Fruit fly (Drosophila melanogaster) whole organism, embryonic: ENCODE data around the gene CG14401.
A peak's percentile ranks its signal among the peaks of the same experiment; 100 is the strongest.

ENCODE experiments used
- ATbp ChIP-seq: fragments of 200-800 bp; sonication (Bioruptor generic); optimal IDR thresholded peaks from 2 replicates; lab custom pipeline; 2017; ENCODE audit warnings: missing biosample characterization, mild to moderate bottlenecking, missing genetic modification characterization, missing genetic modification reagents
- Adf1 ChIP-seq: fragments of 200-800 bp; sonication (Bioruptor generic); IDR thresholded peaks from 2 replicates; pipeline ENCODE4 v1.3.6; 2022; ENCODE audit warnings: missing biosample characterization, missing genetic modification characterization
- CG11504 ChIP-seq: fragments of 200-800 bp; sonication (Bioruptor generic); optimal IDR thresholded peaks from 3 replicates; lab custom pipeline; 2019; ENCODE audit warnings: missing biosample characterization, mild to moderate bottlenecking, missing genetic modification characterization, moderate library complexity
- CG11695 ChIP-seq: fragments of 200-800 bp; sonication (Bioruptor generic); IDR thresholded peaks from 3 replicates; pipeline ENCODE4 v1.3.6; 2022; ENCODE audit warnings: missing biosample characterization, missing genetic modification characterization
- CG11723 ChIP-seq: fragments of 200-800 bp; sonication (Bioruptor generic); optimal IDR thresholded peaks from 2 replicates; lab custom pipeline; 2017; ENCODE audit warnings: missing biosample characterization, mild to moderate bottlenecking, missing genetic modification characterization
- CG1233 ChIP-seq: fragments of 200-800 bp; sonication (Bioruptor generic); optimal IDR thresholded peaks from 4 replicates; lab custom pipeline; 2018; ENCODE audit warnings: missing biosample characterization, mild to moderate bottlenecking, missing genetic modification characterization
- CG12744 ChIP-seq: fragments of 200-800 bp; sonication (Bioruptor generic); optimal IDR thresholded peaks from 2 replicates; lab custom pipeline; 2016; ENCODE audit warnings: missing biosample characterization, missing genetic modification characterization
- CG15601 ChIP-seq: fragments of 200-800 bp; sonication (Bioruptor generic); optimal IDR thresholded peaks from 3 replicates; lab custom pipeline; 2019; ENCODE audit warnings: missing biosample characterization, mild to moderate bottlenecking, missing genetic modification characterization, moderate library complexity
- CG17359 ChIP-seq: fragments of 200-800 bp; sonication (Bioruptor generic); optimal IDR thresholded peaks from 3 replicates; lab custom pipeline; 2018; ENCODE audit warnings: missing biosample characterization, mild to moderate bottlenecking, missing genetic modification characterization, moderate library complexity
- CG3163 ChIP-seq: fragments of 200-800 bp; sonication (Bioruptor generic); optimal IDR thresholded peaks from 3 replicates; lab custom pipeline; 2016; ENCODE audit warnings: missing biosample characterization, missing genetic modification characterization
- CG3407 ChIP-seq: fragments of 200-800 bp; sonication (Bioruptor generic); optimal IDR thresholded peaks from 2 replicates; lab custom pipeline; 2018; ENCODE audit warnings: missing biosample characterization, mild to moderate bottlenecking, missing genetic modification characterization
- CG43689 ChIP-seq: fragments of 200-800 bp; sonication (Bioruptor generic); IDR thresholded peaks from 2 replicates; pipeline ENCODE4 v1.3.6; 2022; ENCODE audit warnings: missing biosample characterization, missing genetic modification characterization
- CG4707 ChIP-seq: fragments of 200-800 bp; sonication (Bioruptor generic); optimal IDR thresholded peaks from 2 replicates; lab custom pipeline; 2018; ENCODE audit warnings: missing biosample characterization, mild to moderate bottlenecking, missing genetic modification characterization, moderate library complexity
- CG6791 ChIP-seq: fragments of 200-800 bp; sonication (Bioruptor generic); IDR thresholded peaks from 3 replicates; pipeline ENCODE4 v1.3.6; 2022; ENCODE audit warnings: missing biosample characterization, missing genetic modification characterization; ENCODE audit not compliant: partially characterized antibody
- CG9437 ChIP-seq: fragments of 200-800 bp; sonication (Bioruptor generic); optimal IDR thresholded peaks from 2 replicates; lab custom pipeline; 2018; ENCODE audit warnings: missing biosample characterization, mild to moderate bottlenecking, missing genetic modification characterization
- CG9932 ChIP-seq: fragments of 200-800 bp; sonication (Bioruptor generic); IDR thresholded peaks from 2 replicates; pipeline ENCODE4 v1.3.6; 2022; ENCODE audit warnings: missing biosample characterization, missing genetic modification characterization
- D ChIP-seq, 2 experiments: fragments of 200-800 bp in 1 of 2; fragments of >200 bp in 1 of 2; sonication (Bioruptor generic) in 1 of 2; optimal IDR thresholded peaks; 2 replicates in 1 of 2; 3 replicates in 1 of 2; lab custom pipeline; 2017; ENCODE audit warnings: mild to moderate bottlenecking in 1 of 2, missing biosample characterization in 1 of 2, missing genetic modification characterization in 1 of 2, missing genetic modification reagents in 1 of 2
- D19A ChIP-seq: fragments of 200-800 bp; optimal IDR thresholded peaks from 3 replicates; lab custom pipeline; 2019; ENCODE audit warnings: missing biosample characterization, mild to moderate bottlenecking, missing genetic modification characterization, moderate library complexity
- Deaf1 ChIP-seq: fragments of 200-800 bp; optimal IDR thresholded peaks from 3 replicates; lab custom pipeline; 2019; ENCODE audit warnings: missing biosample characterization, mild to moderate bottlenecking, missing genetic modification characterization, moderate library complexity
- Ets65A ChIP-seq: fragments of 200-800 bp; sonication (Bioruptor generic); peaks from one replicate; lab custom pipeline; 2016; ENCODE audit warnings: missing biosample characterization, missing genetic modification characterization
- Ets97D ChIP-seq: fragments of 200-800 bp; sonication (Bioruptor generic); optimal IDR thresholded peaks from 3 replicates; lab custom pipeline; 2016; ENCODE audit warnings: missing biosample characterization, missing genetic modification characterization
- HLH4C ChIP-seq: fragments of 200-800 bp; sonication (Bioruptor generic); IDR thresholded peaks from 3 replicates; pipeline ENCODE4 v1.3.6; 2022; ENCODE audit warnings: missing biosample characterization, missing genetic modification characterization; ENCODE audit not compliant: partially characterized antibody
- HLH54F ChIP-seq: fragments of 200-800 bp; sonication (Bioruptor generic); optimal IDR thresholded peaks from 3 replicates; lab custom pipeline; 2016; ENCODE audit warnings: missing biosample characterization, missing genetic modification characterization
- HmgZ ChIP-seq: fragments of 200-800 bp; sonication (Bioruptor generic); optimal IDR thresholded peaks from 2 replicates; lab custom pipeline; 2018; ENCODE audit warnings: missing biosample characterization, mild to moderate bottlenecking, missing genetic modification characterization
- MESR4 ChIP-seq: fragments of 200-800 bp; sonication (Bioruptor generic); optimal IDR thresholded peaks from 2 replicates; lab custom pipeline; 2018; ENCODE audit warnings: missing biosample characterization, mild to moderate bottlenecking, missing genetic modification characterization, moderate library complexity
- Max ChIP-seq: fragments of 200-800 bp; sonication (Bioruptor generic); optimal IDR thresholded peaks from 2 replicates; lab custom pipeline; 2016; ENCODE audit warnings: missing biosample characterization, mild to moderate bottlenecking, missing genetic modification characterization
- Med ChIP-seq: fragments of 200-800 bp; sonication (Bioruptor generic); peaks from one replicate; lab custom pipeline; 2016; ENCODE audit warnings: missing biosample characterization, missing genetic modification characterization, mild to moderate bottlenecking, inconsistent platforms, moderate library complexity
- Myb ChIP-seq: fragments of 200-800 bp; sonication (Bioruptor generic); optimal IDR thresholded peaks from 2 replicates; lab custom pipeline; 2016; ENCODE audit warnings: missing biosample characterization, missing genetic modification characterization
- Ptx1 ChIP-seq: fragments of 200-800 bp; sonication (Bioruptor generic); IDR thresholded peaks from 2 replicates; pipeline ENCODE4 v1.3.6; 2022; ENCODE audit warnings: missing biosample characterization, missing genetic modification characterization
- Ravus ChIP-seq: fragments of 200-800 bp; sonication (Bioruptor generic); IDR thresholded peaks from 2 replicates; pipeline ENCODE4 v1.3.6; 2022; ENCODE audit warnings: missing biosample characterization, missing genetic modification characterization
- Rfx ChIP-seq: fragments of 200-800 bp; sonication (Bioruptor generic); IDR thresholded peaks from 2 replicates; pipeline ENCODE4 v1.3.6; 2022; ENCODE audit warnings: missing biosample characterization, missing genetic modification characterization
- Sox102F ChIP-seq: fragments of 200-800 bp; sonication (Bioruptor generic); optimal IDR thresholded peaks from 2 replicates; lab custom pipeline; 2018; ENCODE audit warnings: missing biosample characterization, mild to moderate bottlenecking, missing genetic modification characterization, moderate library complexity
- bsh ChIP-seq, 2 experiments: fragments of 200-800 bp; sonication (Bioruptor generic); optimal IDR thresholded peaks; 2 replicates each; lab custom pipeline; 2017 to 2018; ENCODE audit warnings: mild to moderate bottlenecking in 2 of 2, missing biosample characterization in 2 of 2, missing genetic modification characterization in 2 of 2, moderate library complexity in 1 of 2
- btn ChIP-seq: fragments of 200-800 bp; sonication (Bioruptor generic); optimal IDR thresholded peaks from 2 replicates; lab custom pipeline; 2016; ENCODE audit warnings: missing biosample characterization, missing genetic modification characterization
- cg ChIP-seq: fragments of 200-800 bp; sonication (Bioruptor generic); optimal IDR thresholded peaks from 3 replicates; lab custom pipeline; 2019; ENCODE audit warnings: missing biosample characterization, mild to moderate bottlenecking, missing genetic modification characterization, moderate library complexity
- crp ChIP-seq, 2 experiments: fragments of 200-800 bp; sonication (Bioruptor generic); optimal IDR thresholded peaks; 2 replicates in 1 of 2; 3 replicates in 1 of 2; lab custom pipeline; 2017; ENCODE audit warnings: missing biosample characterization in 2 of 2, missing genetic modification characterization in 2 of 2, mild to moderate bottlenecking in 1 of 2, moderate library complexity in 1 of 2
- gcm ChIP-seq: fragments of 200-800 bp; sonication (Bioruptor generic); optimal IDR thresholded peaks from 2 replicates; lab custom pipeline; 2019; ENCODE audit warnings: missing biosample characterization, mild to moderate bottlenecking, missing genetic modification characterization, moderate library complexity
- nerfin-2 ChIP-seq: fragments of 200-800 bp; sonication (Bioruptor generic); IDR thresholded peaks from 2 replicates; pipeline ENCODE4 v1.3.6; 2022; ENCODE audit warnings: missing biosample characterization, missing genetic modification characterization; ENCODE audit not compliant: partially characterized antibody
- otp ChIP-seq: fragments of 200-800 bp; sonication (Bioruptor generic); IDR thresholded peaks from 3 replicates; pipeline ENCODE4, ENCODE4 v1.3.6; 2022; ENCODE audit warnings: missing biosample characterization, missing genetic modification characterization
- sens-2 ChIP-seq: fragments of 200-800 bp; sonication (Bioruptor generic); IDR thresholded peaks from 2 replicates; pipeline ENCODE4 v1.3.6; 2022; ENCODE audit warnings: missing biosample characterization, missing genetic modification characterization
- sna ChIP-seq: fragments of 200-800 bp; sonication (Bioruptor generic); IDR thresholded peaks from 2 replicates; pipeline ENCODE4 v1.3.6; 2022; ENCODE audit warnings: missing biosample characterization, missing genetic modification characterization; ENCODE audit not compliant: partially characterized antibody
- unpg ChIP-seq: fragments of 200-800 bp; sonication (Bioruptor generic); optimal IDR thresholded peaks from 3 replicates; lab custom pipeline; 2018; ENCODE audit warnings: missing biosample characterization, mild to moderate bottlenecking, missing genetic modification characterization, moderate library complexity
- wek ChIP-seq: fragments of 200-800 bp; sonication (Bioruptor generic); optimal IDR thresholded peaks from 3 replicates; lab custom pipeline; 2018; ENCODE audit warnings: missing biosample characterization, mild to moderate bottlenecking, missing genetic modification characterization, moderate library complexity

Gene CG14401

DNA sequence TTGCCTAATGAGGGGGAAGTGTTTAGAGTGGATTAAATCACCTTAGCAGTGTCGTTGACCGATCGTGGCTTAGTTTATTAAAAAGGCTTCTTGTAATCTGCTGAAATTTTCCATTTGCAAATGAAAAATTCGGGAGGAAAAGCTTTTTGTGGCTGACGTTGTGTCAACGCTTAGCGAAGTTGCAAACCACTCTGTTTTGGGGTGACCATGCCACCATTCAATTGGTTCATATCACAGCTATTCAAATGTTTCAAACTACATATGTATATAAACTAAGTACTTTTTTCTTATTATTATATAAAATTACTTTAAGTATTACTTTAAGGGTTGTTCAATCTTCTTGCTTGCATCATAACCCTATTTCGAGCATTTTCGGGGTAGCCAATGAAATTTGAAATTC lies 18.1 kb upstream of the CG14401 start (continued):
- TF ChIP-seq cg (peak; percentile 36), sens-2 (GFP tag; lab: Robert Waterston, UW) (no peak), HmgZ (tag; lab: Kevin White, UChicago) (peak; percentile 33), CG15601 (tag; lab: Kevin White, UChicago) (peak; percentile 74)

DNA sequence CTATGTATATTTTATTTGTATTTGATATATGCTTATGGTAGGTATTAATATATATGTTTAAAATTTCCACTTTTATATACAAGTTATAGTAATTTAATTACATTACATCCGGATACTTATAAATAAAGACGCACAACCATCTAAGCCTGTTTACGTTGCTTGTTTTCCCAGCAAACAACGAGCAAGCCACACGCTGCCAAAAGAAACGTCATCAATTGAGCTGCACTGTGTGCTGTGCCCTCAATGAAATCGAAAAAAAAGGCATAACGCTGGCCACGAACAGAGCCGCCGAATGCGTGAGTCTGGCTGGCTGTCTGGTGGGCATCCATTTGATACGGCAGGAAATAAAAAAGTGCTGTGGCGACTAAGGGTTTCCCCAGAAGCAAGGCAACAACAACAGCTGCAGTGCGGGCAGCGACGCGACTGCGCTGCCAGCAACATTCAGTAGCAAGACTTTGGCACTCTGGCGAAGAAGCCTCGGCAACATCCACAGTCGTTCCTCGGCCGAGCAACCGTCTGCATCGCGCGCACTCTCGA lies 17.5 kb upstream of the CG14401 start, which contains the start of gene twit:
Gene twit (plus strand): TSS at position 487 of the 537 bp plus-strand sequence.
- peak; percentile 41 for TF ChIP-seq CG11504 (tag; lab: Kevin White, UChicago)
- TF ChIP-seq Ptx1 (GFP tag; lab: Robert Waterston, UW), result 0 out of 2 replicates have a peak, but pooled peaks have one; percentile 8
- TF ChIP-seq Sox102F, result peak; percentile 20
- TF ChIP-seq ATbp (GFP tag; lab: Kevin White, UChicago), result peak; percentile 77
- TF ChIP-seq CG43689, result no peak
- peak; percentile 17 for TF ChIP-seq CG4707
- TF ChIP-seq MESR4 (GFP tag; lab: Kevin White, UChicago), result no peak
- TF ChIP-seq Rfx (GFP tag; lab: Robert Waterston, UW), result no peak
- peak; percentile 1 for TF ChIP-seq wek (GFP tag; lab: Kevin White, UChicago)
- peak; percentile 44 for TF ChIP-seq Med (GFP tag; lab: Kevin White, UChicago)
- no peak for TF ChIP-seq CG11723
- peak; percentile 29; the same call in 1 of the 2 replicates for TF ChIP-seq CG9932
- no peak for TF ChIP-seq Ravus (GFP tag; lab: Robert Waterston, UW)
- TF ChIP-seq CG6791, result no peak
- TF ChIP-seq Adf1, result peak; percentile 28; the same call in 1 of the 2 replicates
- TF ChIP-seq HLH4C (GFP tag; lab: Robert Waterston, UW), result no peak
- peak; percentile 56 for TF ChIP-seq Deaf1
- peak in 1 of 2 experiments; percentile 33 for TF ChIP-seq bsh (GFP tag; optimal IDR thresholded peaks at IDR 0.05; lab: Kevin White, UChicago)
- TF ChIP-seq gcm, result peak; percentile 12
- peak; percentile 41 for TF ChIP-seq CG3407
- TF ChIP-seq CG12744 (GFP tag; lab: Kevin White, UChicago), result no peak
- no peak for TF ChIP-seq Myb (GFP tag; lab: Kevin White, UChicago)
- TF ChIP-seq Ets65A, result peak; percentile 52
- TF ChIP-seq CG17359 (tag; lab: Kevin White, UChicago), result peak; percentile 14

DNA sequence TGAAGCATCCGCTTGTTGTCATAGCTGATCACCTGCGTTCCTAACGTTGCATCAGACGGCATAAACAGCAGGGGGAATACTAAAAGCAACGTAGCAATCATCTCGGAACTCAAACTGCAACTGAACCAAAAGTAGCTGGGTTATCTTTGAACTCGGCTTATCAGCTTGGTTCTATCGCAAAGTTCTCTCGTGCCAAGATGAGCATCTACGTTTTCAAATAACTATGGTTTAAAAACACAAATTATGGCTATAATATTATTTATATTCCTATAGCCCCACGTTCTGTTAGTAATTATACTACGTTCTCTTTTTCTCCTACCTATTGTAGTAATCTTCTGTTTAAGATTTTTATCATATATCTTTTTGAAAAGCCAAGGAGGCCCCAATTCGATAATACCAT lies 11.9 kb upstream of the CG14401 start, which contains the start of gene CG14400:
Gene CG14400 (minus strand): TSS at position 101 of the 400 bp plus-strand sequence.
- TF ChIP-seq D (optimal IDR thresholded peaks at IDR 0.05; lab: Kevin White, UChicago) (no peak), D (GFP tag; optimal IDR thresholded peaks at IDR 0.05; lab: Kevin White, UChicago) (no peak), crp (GFP tag; optimal IDR thresholded peaks at IDR 0.05; lab: Kevin White, UChicago) (no peak), Max (GFP tag; lab: Kevin White, UChicago) (no peak), btn (GFP tag; lab: Kevin White, UChicago) (no peak), HLH54F (no peak), D19A (no peak), nerfin-2 (GFP tag; lab: Robert Waterston, UW) (no peak), CG9437 (GFP tag; lab: Kevin White, UChicago) (no peak), CG3163 (GFP tag; lab: Kevin White, UChicago) (no peak), CG11695 (no peak), Ets97D (GFP tag; lab: Kevin White, UChicago) (no peak), unpg (GFP tag; lab: Kevin White, UChicago) (no peak), otp (GFP tag; lab: Robert Waterston, UW) (no peak), CG1233 (GFP tag; lab: Kevin White, UChicago) (no peak), sna (GFP tag; lab: Robert Waterston, UW) (no peak)
